Worm (Caenorhabditis elegans): ENCODE data around the gene srx-128.

Gene srx-128

DNA sequence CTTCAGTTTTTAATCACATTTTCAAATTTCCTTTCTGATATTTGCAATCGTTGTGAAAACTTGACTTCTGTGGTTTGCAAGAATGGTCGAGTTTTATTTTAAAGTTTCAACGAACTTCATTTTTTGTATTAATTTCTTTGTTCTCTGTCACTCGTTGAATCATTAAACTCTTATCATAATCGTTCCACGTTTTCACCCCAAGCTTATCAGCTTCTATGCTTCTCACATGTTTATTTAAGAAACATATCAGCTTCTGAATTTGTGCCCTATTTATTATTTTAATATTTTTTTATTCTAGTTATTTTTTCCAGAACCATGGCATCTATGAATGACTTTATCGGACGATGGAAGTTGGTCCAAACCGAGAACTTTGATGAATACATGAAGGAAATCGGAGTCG lies 42.0 kb downstream of the srx-128 start, which contains the start of gene lbp-7 (continued):
- TF ChIP-seq hmg-1.1 (GFP tag; IDR thresholded peaks at IDR 0.05) (no peak), lir-3 (tag; optimal IDR thresholded peaks at IDR 0.05) (no peak), ceh-44 (GFP tag; IDR thresholded peaks at IDR 0.05) (no peak), attf-4 (tag; optimal IDR thresholded peaks at IDR 0.05) (no peak), mes-2 (tag; optimal IDR thresholded peaks at IDR 0.05; ENCODE audit: poor library complexity, severe bottlenecking) (no peak), saeg-2 (GFP tag; IDR thresholded peaks at IDR 0.05) (no peak), skn-1 (tag; optimal IDR thresholded peaks at IDR 0.05) (no peak), nhr-48 (tag; optimal IDR thresholded peaks at IDR 0.05) (no peak), zip-2 (tag; optimal IDR thresholded peaks at IDR 0.05) (no peak), nhr-25 (tag; optimal IDR thresholded peaks at IDR 0.05; ENCODE audit: borderline replicate concordance, insufficient read depth) (no peak), dve-1 (tag; optimal IDR thresholded peaks at IDR 0.05; ENCODE audit: insufficient read depth) (peak; percentile 49), F10B5.3 (tag; optimal IDR thresholded peaks at IDR 0.05) (no peak), hif-1 (tag; optimal IDR thresholded peaks at IDR 0.05) (no peak), zip-11 (GFP tag; IDR thresholded peaks at IDR 0.05) (no peak), vab-7 (GFP tag; IDR thresholded peaks at IDR 0.05) (no peak), egl-27 (tag; optimal IDR thresholded peaks at IDR 0.05) (no peak), jun-1 (tag; optimal IDR thresholded peaks at IDR 0.05) (no peak), ceh-82 (tag; optimal IDR thresholded peaks at IDR 0.05) (no peak), mep-1 (tag; optimal IDR thresholded peaks at IDR 0.05) (no peak), arid-1 (GFP tag; conservative IDR thresholded peaks at IDR 0.05) (no peak), hlh-11 (tag; optimal IDR thresholded peaks at IDR 0.05) (peak; percentile 55), daf-16 (GFP tag; optimal IDR thresholded peaks at IDR 0.05) (no peak), daf-16 (tag; optimal IDR thresholded peaks at IDR 0.05) (peak; percentile 79), F44E2.7 (GFP tag; IDR thresholded peaks at IDR 0.05) (no peak), ceh-32 (tag; optimal IDR thresholded peaks at IDR 0.05; ENCODE audit: poor library complexity) (no peak), spr-1 (tag; optimal IDR thresholded peaks at IDR 0.05) (no peak), snpc-1.2 (GFP tag; IDR thresholded peaks at IDR 0.05) (no peak), ztf-11 (tag; optimal IDR thresholded peaks at IDR 0.05) (no peak), nhr-76 (tag; optimal IDR thresholded peaks at IDR 0.05) (no peak), lin-1 (GFP tag; IDR thresholded peaks at IDR 0.05) (no peak), nhr-102 (tag; optimal IDR thresholded peaks at IDR 0.05) (no peak), unc-130 (GFP tag; optimal IDR thresholded peaks at IDR 0.05) (no peak), unc-62 (GFP tag; optimal IDR thresholded peaks at IDR 0.05 in 1 of 2) (peak in 1 of 2 experiments; percentile 39), unc-62 (tag; optimal IDR thresholded peaks at IDR 0.05) (no peak), Y105C5A.15 (GFP tag; IDR thresholded peaks at IDR 0.05) (no peak), lin-38 (GFP tag; IDR thresholded peaks at IDR 0.05) (no peak), set-16 (GFP tag; IDR thresholded peaks at IDR 0.05) (no peak), pqm-1 (tag; optimal IDR thresholded peaks at IDR 0.05) (peak; percentile 70), tag-97 (GFP tag; IDR thresholded peaks at IDR 0.05) (no peak), nhr-10 (tag; optimal IDR thresholded peaks at IDR 0.05) (no peak), F49E8.2 (tag; optimal IDR thresholded peaks at IDR 0.05; ENCODE audit: borderline replicate concordance) (no peak), pha-4 (GFP tag; IDR thresholded peaks at IDR 0.05) (no peak), pha-4 (tag; optimal IDR thresholded peaks at IDR 0.05) (no peak), nhr-42 (GFP tag; IDR thresholded peaks at IDR 0.05) (no peak), zfp-2 (tag; optimal IDR thresholded peaks at IDR 0.05) (no peak), duxl-1 (tag; optimal IDR thresholded peaks at IDR 0.05; ENCODE audit: poor library complexity) (no peak), nhr-28 (tag; optimal IDR thresholded peaks at IDR 0.05) (peak; percentile 63), egl-43 (GFP tag; IDR thresholded peaks at IDR 0.05) (no peak), fkh-10 (GFP tag; optimal IDR thresholded peaks at IDR 0.05) (no peak), F37D6.2 (tag; optimal IDR thresholded peaks at IDR 0.05) (no peak), snpc-4 (tag; optimal IDR thresholded peaks at IDR 0.05) (no peak), mdt-29 (GFP tag; IDR thresholded peaks at IDR 0.05) (no peak), ceh-28 (tag; optimal IDR thresholded peaks at IDR 0.05) (no peak)
